Worm (Caenorhabditis elegans): ENCODE data around the gene irld-55.

The irld-55 gene

DNA sequence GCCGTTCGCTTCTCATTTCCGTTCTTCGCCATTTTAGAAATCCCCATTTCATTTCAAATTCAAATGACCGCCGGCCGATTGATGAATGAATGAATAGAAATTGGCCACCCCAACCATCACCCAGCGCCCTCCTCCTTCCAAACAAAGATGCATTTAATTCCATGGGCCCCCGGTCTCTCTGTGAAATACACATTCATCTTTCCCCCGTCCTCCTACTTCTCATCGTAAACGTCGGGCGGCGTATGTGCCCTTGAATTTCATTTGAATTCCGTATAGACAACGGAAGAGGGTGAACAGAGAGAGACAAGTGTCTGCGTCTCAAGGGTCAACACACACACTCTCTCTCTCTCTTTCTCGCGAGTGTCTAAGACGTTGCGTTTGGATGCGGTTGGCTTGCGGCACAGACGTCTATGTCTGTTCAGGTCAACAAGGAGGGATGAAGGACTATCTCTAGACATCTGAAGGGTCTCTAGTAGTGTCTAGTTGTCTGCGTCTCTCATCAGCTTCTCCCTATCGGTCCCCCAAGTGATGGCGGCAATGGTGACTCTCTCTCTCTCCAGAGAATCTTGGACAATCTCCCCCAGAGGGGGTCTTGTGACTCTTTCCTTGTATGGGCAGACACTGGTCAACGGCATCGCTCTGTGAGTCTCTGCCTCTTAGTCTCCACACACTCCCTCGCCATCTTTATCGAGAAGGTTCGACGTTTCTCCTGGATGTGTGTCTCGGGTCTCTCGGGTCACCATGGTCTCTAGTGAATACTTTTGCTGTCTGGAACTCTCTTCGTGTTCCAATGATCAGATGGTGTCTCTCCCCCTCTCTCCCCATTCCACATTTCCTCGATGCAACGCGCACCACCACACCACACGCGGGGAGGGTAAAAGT is 12.9 kb downstream of the irld-55 start (continued):
- TF ChIP-seq F22D6.2 (tag; optimal IDR thresholded peaks at IDR 0.05) (no peak), die-1 (tag; optimal IDR thresholded peaks at IDR 0.05) (no peak), F33H1.4 (GFP tag; IDR thresholded peaks at IDR 0.05) (peak; percentile 25), snpc-3.4 (tag; optimal IDR thresholded peaks at IDR 0.05) (no peak), K12H6.12 (tag; optimal IDR thresholded peaks at IDR 0.05) (peak; percentile 58), lsl-1 (GFP tag; optimal IDR thresholded peaks at IDR 0.05) (no peak), dox-1 (GFP tag; IDR thresholded peaks at IDR 0.05) (no peak), aptf-2 (GFP tag; conservative IDR thresholded peaks at IDR 0.05) (0 out of 2 replicates have a peak, but pooled peaks have one; percentile 28)

- TF ChIP-seq F49E8.2 (tag; optimal IDR thresholded peaks at IDR 0.05; ENCODE audit: insufficient read depth) (no peak), let-526 (GFP tag; IDR thresholded peaks at IDR 0.05) (no peak), mcd-1 (GFP tag; IDR thresholded peaks at IDR 0.05) (0 out of 2 replicates have a peak, but pooled peaks have one; percentile 1), snpc-4 (GFP tag; optimal IDR thresholded peaks at IDR 0.05) (no peak), snpc-4 (tag; optimal IDR thresholded peaks at IDR 0.05) (peak in 2 of 4 experiments; percentile 14 to 31), dpff-1 (tag; optimal IDR thresholded peaks at IDR 0.05) (no peak), attf-3 (GFP tag; conservative IDR thresholded peaks at IDR 0.05) (no peak), B0035.1 (tag; optimal IDR thresholded peaks at IDR 0.05) (no peak), B0336.3 (GFP tag; IDR thresholded peaks at IDR 0.05) (no peak; the same call in 1 of the 2 replicates), zfh-2 (GFP tag; conservative IDR thresholded peaks at IDR 0.05) (peak; percentile 98), cebp-2 (GFP tag; IDR thresholded peaks at IDR 0.05) (no peak), mxl-1 (tag; optimal IDR thresholded peaks at IDR 0.05) (no peak), nhr-80 (tag; optimal IDR thresholded peaks at IDR 0.05) (peak; percentile 70), madf-6 (GFP tag; IDR thresholded peaks at IDR 0.05) (no peak), lin-40 (tag; optimal IDR thresholded peaks at IDR 0.05) (peak; percentile 51), ztf-18 (tag; optimal IDR thresholded peaks at IDR 0.05) (peak; percentile 41), T26A5.8 (tag; optimal IDR thresholded peaks at IDR 0.05) (no peak), hmg-1.2 (GFP tag; IDR thresholded peaks at IDR 0.05) (peak; percentile 96), lag-1 (GFP tag; IDR thresholded peaks at IDR 0.05) (no peak), akir-1 (GFP tag; optimal IDR thresholded peaks at IDR 0.05) (no peak), lsy-27 (tag; optimal IDR thresholded peaks at IDR 0.05; ENCODE audit: borderline replicate concordance, insufficient read depth) (no peak), B0261.1 (tag; optimal IDR thresholded peaks at IDR 0.05) (no peak), F33H1.4 (GFP tag; IDR thresholded peaks at IDR 0.05) (no peak), hrde-1 (tag; optimal IDR thresholded peaks at IDR 0.05; ENCODE audit: borderline replicate concordance) (no peak), pbrm-1 (GFP tag; IDR thresholded peaks at IDR 0.05) (no peak), attf-5 (GFP tag; optimal IDR thresholded peaks at IDR 0.05) (peak; percentile 43), ceh-91 (GFP tag; IDR thresholded peaks at IDR 0.05) (no peak), ceh-58 (GFP tag; IDR thresholded peaks at IDR 0.05) (no peak)
These were observed 13.4 kb downstream of the irld-55 start for ce11 chrIV:14033502-14033751.
